Fruit fly (Drosophila melanogaster): ENCODE results near the gene CG31674.

The CG31674 gene

dm6 chr2L:20831060-20831459, at the start of gene CG31674:
CG31674 (plus strand) TSS chr2L:20831262.
- TF ChIP-seq Hr96 (GFP tag; optimal IDR thresholded peaks at IDR 0.05) (no peak), CG7101 (tag; optimal IDR thresholded peaks at IDR 0.05) (no peak), Crg-1 (GFP tag; optimal IDR thresholded peaks at IDR 0.05) (no peak), cic (GFP tag; optimal IDR thresholded peaks at IDR 0.05) (peak; percentile 55), tj (GFP tag; optimal IDR thresholded peaks at IDR 0.05) (peak; percentile 1), Mnt (GFP tag; optimal IDR thresholded peaks at IDR 0.05) (peak; percentile 35), CG33017 (tag; optimal IDR thresholded peaks at IDR 0.05) (peak; percentile 25), Clk (GFP tag; optimal IDR thresholded peaks at IDR 0.05) (no peak), CG7045 (GFP tag; optimal IDR thresholded peaks at IDR 0.05) (no peak), kay (GFP tag; ENCODE audit: borderline replicate concordance) (no peak), CG1620 (GFP tag; optimal IDR thresholded peaks at IDR 0.05) (peak; percentile 4), CG11617 (GFP tag; optimal IDR thresholded peaks at IDR 0.05) (no peak), cnc (optimal IDR thresholded peaks at IDR 0.05) (no peak), CG12768 (GFP tag; optimal IDR thresholded peaks at IDR 0.05) (no peak), ovo (GFP tag; optimal IDR thresholded peaks at IDR 0.05) (no peak), pad (GFP tag; optimal IDR thresholded peaks at IDR 0.05) (no peak), bab1 (GFP tag; optimal IDR thresholded peaks at IDR 0.05) (peak; percentile 72), CG14711 (tag; optimal IDR thresholded peaks at IDR 0.05) (no peak), CG5204 (GFP tag; optimal IDR thresholded peaks at IDR 0.05) (no peak), toe (GFP tag; optimal IDR thresholded peaks at IDR 0.05) (no peak)

- TF ChIP-seq CG5204 (GFP tag; optimal IDR thresholded peaks at IDR 0.05) (no peak), CG11617 (GFP tag; optimal IDR thresholded peaks at IDR 0.05) (no peak), CG33017 (tag; optimal IDR thresholded peaks at IDR 0.05) (no peak), CG1620 (GFP tag; optimal IDR thresholded peaks at IDR 0.05) (no peak), Clk (GFP tag; optimal IDR thresholded peaks at IDR 0.05) (no peak), tj (GFP tag; optimal IDR thresholded peaks at IDR 0.05) (no peak), CG7045 (GFP tag; optimal IDR thresholded peaks at IDR 0.05) (no peak), Hr96 (GFP tag; optimal IDR thresholded peaks at IDR 0.05) (no peak), ovo (GFP tag; optimal IDR thresholded peaks at IDR 0.05) (peak; percentile 86), Crg-1 (GFP tag; optimal IDR thresholded peaks at IDR 0.05) (no peak), toe (GFP tag; optimal IDR thresholded peaks at IDR 0.05) (peak; percentile 34), cic (GFP tag; optimal IDR thresholded peaks at IDR 0.05) (no peak), CG7101 (tag; optimal IDR thresholded peaks at IDR 0.05) (no peak), CG14711 (tag; optimal IDR thresholded peaks at IDR 0.05) (no peak), kay (GFP tag; ENCODE audit: borderline replicate concordance) (no peak), Mnt (GFP tag; optimal IDR thresholded peaks at IDR 0.05) (no peak), pad (GFP tag; optimal IDR thresholded peaks at IDR 0.05) (peak; percentile 28), bab1 (GFP tag; optimal IDR thresholded peaks at IDR 0.05) (no peak)
These were observed 48.0 kb upstream of the CG31674 start for dm6 chr2L:20783044-20783443.

- no peak for TF ChIP-seq pad (GFP tag; optimal IDR thresholded peaks at IDR 0.05)
- no peak for TF ChIP-seq CG7045 (GFP tag; optimal IDR thresholded peaks at IDR 0.05)
- no peak for TF ChIP-seq Crg-1 (GFP tag; optimal IDR thresholded peaks at IDR 0.05)
- no peak for TF ChIP-seq toe (GFP tag; optimal IDR thresholded peaks at IDR 0.05)
- no peak for TF ChIP-seq CG1620 (GFP tag; optimal IDR thresholded peaks at IDR 0.05)
- TF ChIP-seq ovo (GFP tag; optimal IDR thresholded peaks at IDR 0.05): no peak
- TF ChIP-seq Hr96 (GFP tag; optimal IDR thresholded peaks at IDR 0.05): no peak
- no peak for TF ChIP-seq cic (GFP tag; optimal IDR thresholded peaks at IDR 0.05)
- no peak for TF ChIP-seq CG14711 (tag; optimal IDR thresholded peaks at IDR 0.05)
- TF ChIP-seq tj (GFP tag; optimal IDR thresholded peaks at IDR 0.05): no peak
- TF ChIP-seq cnc (optimal IDR thresholded peaks at IDR 0.05): no peak
- no peak for TF ChIP-seq Mnt (GFP tag; optimal IDR thresholded peaks at IDR 0.05)
- no peak for TF ChIP-seq kay (GFP tag; ENCODE audit: borderline replicate concordance)
These were observed 47.2 kb upstream of the CG31674 start for dm6 chr2L:20783908-20784307.

DNA sequence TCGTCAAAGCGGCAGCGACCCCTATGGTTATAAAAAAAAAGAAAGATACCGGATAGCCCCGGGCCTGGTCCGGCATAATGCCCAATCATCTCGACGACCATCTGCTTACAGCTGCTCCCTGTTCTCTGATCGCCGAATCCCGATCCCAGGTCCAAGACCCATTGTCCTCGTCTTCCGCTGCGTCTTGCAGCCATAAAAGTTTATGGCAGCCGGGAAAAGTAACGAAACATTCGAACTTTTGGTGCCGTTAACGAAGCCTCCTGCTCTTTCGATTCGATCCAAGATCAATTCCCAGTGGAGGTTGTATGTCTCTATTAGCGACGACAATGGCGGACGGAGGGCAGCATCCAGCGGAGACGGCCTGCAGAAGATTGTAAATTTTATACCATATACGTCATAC, 45.7 kb upstream of the CG31674 start:
- TF ChIP-seq Mnt (GFP tag; optimal IDR thresholded peaks at IDR 0.05) (no peak), CG7101 (tag; optimal IDR thresholded peaks at IDR 0.05) (no peak), CG14711 (tag; optimal IDR thresholded peaks at IDR 0.05) (no peak), bab1 (GFP tag; optimal IDR thresholded peaks at IDR 0.05) (no peak), kay (GFP tag; ENCODE audit: borderline replicate concordance) (no peak), CG12768 (GFP tag; optimal IDR thresholded peaks at IDR 0.05) (no peak), Clk (GFP tag; optimal IDR thresholded peaks at IDR 0.05) (no peak), CG5204 (GFP tag; optimal IDR thresholded peaks at IDR 0.05) (no peak)

- TF ChIP-seq CG11617 (GFP tag; optimal IDR thresholded peaks at IDR 0.05): no peak
- TF ChIP-seq CG7045 (GFP tag; optimal IDR thresholded peaks at IDR 0.05): no peak
- TF ChIP-seq CG7101 (tag; optimal IDR thresholded peaks at IDR 0.05): peak; percentile 47
- no peak for TF ChIP-seq CG12768 (GFP tag; optimal IDR thresholded peaks at IDR 0.05)
- no peak for TF ChIP-seq CG5204 (GFP tag; optimal IDR thresholded peaks at IDR 0.05)
- no peak for TF ChIP-seq Hr96 (GFP tag; optimal IDR thresholded peaks at IDR 0.05)
- no peak for TF ChIP-seq Mnt (GFP tag; optimal IDR thresholded peaks at IDR 0.05)
- TF ChIP-seq cnc (optimal IDR thresholded peaks at IDR 0.05): no peak
- peak; percentile 12 for TF ChIP-seq pad (GFP tag; optimal IDR thresholded peaks at IDR 0.05)
- TF ChIP-seq kay (GFP tag; ENCODE audit: borderline replicate concordance): peak; percentile 33
- peak; percentile 9 for TF ChIP-seq tj (GFP tag; optimal IDR thresholded peaks at IDR 0.05)
- peak; percentile 3 for TF ChIP-seq Crg-1 (GFP tag; optimal IDR thresholded peaks at IDR 0.05)
- no peak for TF ChIP-seq CG1620 (GFP tag; optimal IDR thresholded peaks at IDR 0.05)
- TF ChIP-seq CG33017 (tag; optimal IDR thresholded peaks at IDR 0.05): no peak
- peak; percentile 41 for TF ChIP-seq bab1 (GFP tag; optimal IDR thresholded peaks at IDR 0.05)
- peak; percentile 17 for TF ChIP-seq toe (GFP tag; optimal IDR thresholded peaks at IDR 0.05)
- peak; percentile 39 for TF ChIP-seq cic (GFP tag; optimal IDR thresholded peaks at IDR 0.05)
- peak; percentile 61 for TF ChIP-seq CG14711 (tag; optimal IDR thresholded peaks at IDR 0.05)
- no peak for TF ChIP-seq Clk (GFP tag; optimal IDR thresholded peaks at IDR 0.05)
- no peak for TF ChIP-seq ovo (GFP tag; optimal IDR thresholded peaks at IDR 0.05)
These were observed 43.7 kb upstream of the CG31674 start, which contains the start of gene Pomp for dm6 chr2L:20787271-20787791. Pomp (plus strand) TSS chr2L:20787656.

dm6 chr2L:20788050-20788449, 43.0 kb upstream of the CG31674 start:
- no peak for TF ChIP-seq CG11617 (GFP tag; optimal IDR thresholded peaks at IDR 0.05)
- TF ChIP-seq CG12768 (GFP tag; optimal IDR thresholded peaks at IDR 0.05): no peak
- TF ChIP-seq CG7101 (tag; optimal IDR thresholded peaks at IDR 0.05): no peak
- TF ChIP-seq Clk (GFP tag; optimal IDR thresholded peaks at IDR 0.05): no peak
- no peak for TF ChIP-seq ovo (GFP tag; optimal IDR thresholded peaks at IDR 0.05)
- no peak for TF ChIP-seq Crg-1 (GFP tag; optimal IDR thresholded peaks at IDR 0.05)
- no peak for TF ChIP-seq kay (GFP tag; ENCODE audit: borderline replicate concordance)
- no peak for TF ChIP-seq Mnt (GFP tag; optimal IDR thresholded peaks at IDR 0.05)

Data from whole organism, adult.